Worm (Caenorhabditis elegans): ENCODE data around the gene F20G2.6.
A peak's percentile ranks its signal among the peaks of the same experiment; 100 is the strongest.

The F20G2.6 gene

ce11 chrV:13771209-13771608 is 8.3 kb downstream of the F20G2.6 start, which contains the start of gene F20G2.5:
Gene F20G2.5, plus strand, starts transcription at chrV:13771509.
- TF ChIP-seq cnd-1 (tag; optimal IDR thresholded peaks at IDR 0.05) (no peak), tbx-8 (GFP tag; optimal IDR thresholded peaks at IDR 0.05) (no peak), nhr-2 (tag; optimal IDR thresholded peaks at IDR 0.05) (no peak), ztf-11 (tag; optimal IDR thresholded peaks at IDR 0.05) (no peak), pha-4 (tag; optimal IDR thresholded peaks at IDR 0.05) (no peak), ceh-39 (tag; optimal IDR thresholded peaks at IDR 0.05) (no peak), sem-2 (GFP tag; optimal IDR thresholded peaks at IDR 0.05) (no peak), hlh-1 (tag; optimal IDR thresholded peaks at IDR 0.05) (no peak), unc-120 (tag; optimal IDR thresholded peaks at IDR 0.05; ENCODE audit: poor library complexity, severe bottlenecking) (no peak), zip-8 (tag; optimal IDR thresholded peaks at IDR 0.05) (no peak), ces-1 (GFP tag; optimal IDR thresholded peaks at IDR 0.05) (no peak)

DNA sequence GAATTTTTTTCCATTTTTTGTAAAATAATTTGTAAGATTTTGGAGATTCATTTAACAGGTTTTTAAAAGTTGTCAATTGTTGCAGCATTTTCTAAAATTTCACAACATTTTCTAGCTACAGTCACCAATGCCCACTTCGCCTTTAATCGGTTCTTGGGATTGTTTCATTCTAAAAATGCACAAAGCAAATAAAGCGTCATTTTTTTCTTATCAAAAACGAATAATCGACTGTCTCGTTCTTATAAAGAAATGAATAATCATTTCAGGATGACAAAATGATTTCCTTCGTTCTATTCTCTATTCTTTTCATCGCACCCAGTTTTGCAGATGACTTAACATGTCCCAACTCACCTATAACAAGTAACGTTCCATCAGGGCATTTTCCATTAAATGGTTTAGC is 12.7 kb downstream of the F20G2.6 start, which contains the start of gene F53C11.1:
Gene F53C11.1, plus strand, starts transcription at position 268 of the 400 bp plus-strand sequence.
- TF ChIP-seq sem-2 (GFP tag; optimal IDR thresholded peaks at IDR 0.05) (no peak), M03D4.4 (tag; optimal IDR thresholded peaks at IDR 0.05) (no peak), lsy-2 (tag; optimal IDR thresholded peaks at IDR 0.05) (no peak), elt-1 (tag; optimal IDR thresholded peaks at IDR 0.05; ENCODE audit: borderline replicate concordance, insufficient read depth) (no peak), nhr-28 (tag; optimal IDR thresholded peaks at IDR 0.05) (no peak), cnd-1 (tag; optimal IDR thresholded peaks at IDR 0.05) (no peak), zip-8 (tag; optimal IDR thresholded peaks at IDR 0.05) (no peak), mep-1 (tag; optimal IDR thresholded peaks at IDR 0.05) (no peak), sptf-1 (tag; optimal IDR thresholded peaks at IDR 0.05) (no peak), nhr-237 (tag; optimal IDR thresholded peaks at IDR 0.05) (no peak), pha-4 (tag; optimal IDR thresholded peaks at IDR 0.05) (no peak), ham-2 (GFP tag; optimal IDR thresholded peaks at IDR 0.05) (no peak), bed-3 (GFP tag; optimal IDR thresholded peaks at IDR 0.05) (no peak), tbx-8 (GFP tag; optimal IDR thresholded peaks at IDR 0.05) (no peak), drap-1 (GFP tag; optimal IDR thresholded peaks at IDR 0.05) (no peak), unc-120 (tag; optimal IDR thresholded peaks at IDR 0.05; ENCODE audit: poor library complexity, severe bottlenecking) (no peak), ztf-11 (tag; optimal IDR thresholded peaks at IDR 0.05) (no peak), nhr-76 (tag; optimal IDR thresholded peaks at IDR 0.05) (no peak), lin-32 (GFP tag; optimal IDR thresholded peaks at IDR 0.05) (no peak), ces-1 (GFP tag; optimal IDR thresholded peaks at IDR 0.05) (no peak)

ce11 chrV:13777857-13778256 is 15.0 kb downstream of the F20G2.6 start, which contains the start of gene F53C11.9:
Gene F53C11.9, plus strand, starts transcription at chrV:13778015.
- no peak for TF ChIP-seq ham-2 (GFP tag; optimal IDR thresholded peaks at IDR 0.05)
- no peak for TF ChIP-seq lin-13 (tag; optimal IDR thresholded peaks at IDR 0.05)
- TF ChIP-seq unc-62 (GFP tag; optimal IDR thresholded peaks at IDR 0.05) = peak; percentile 34
- no peak for TF ChIP-seq mep-1 (tag; optimal IDR thresholded peaks at IDR 0.05)

ce11 chrV:13780902-13781301 is 18.0 kb downstream of the F20G2.6 start:
- TF ChIP-seq ztf-11 (tag; optimal IDR thresholded peaks at IDR 0.05) = no peak
- TF ChIP-seq flh-1 (GFP tag; optimal IDR thresholded peaks at IDR 0.05) = no peak
- TF ChIP-seq ceh-83 (GFP tag; optimal IDR thresholded peaks at IDR 0.05) = no peak
- TF ChIP-seq ces-1 (GFP tag; optimal IDR thresholded peaks at IDR 0.05) = no peak
- TF ChIP-seq tbx-8 (GFP tag; optimal IDR thresholded peaks at IDR 0.05) = no peak
- TF ChIP-seq hlh-1 (tag; optimal IDR thresholded peaks at IDR 0.05) = no peak
- no peak for TF ChIP-seq unc-120 (tag; optimal IDR thresholded peaks at IDR 0.05; ENCODE audit: poor library complexity, severe bottlenecking)
- TF ChIP-seq blmp-1 (tag; optimal IDR thresholded peaks at IDR 0.05) = no peak
- no peak for TF ChIP-seq ceh-39 (tag; optimal IDR thresholded peaks at IDR 0.05)
- TF ChIP-seq nhr-12 (tag; optimal IDR thresholded peaks at IDR 0.05) = no peak
- no peak for TF ChIP-seq mab-5 (tag; optimal IDR thresholded peaks at IDR 0.05)
- TF ChIP-seq elt-1 (tag; optimal IDR thresholded peaks at IDR 0.05; ENCODE audit: borderline replicate concordance, insufficient read depth) = no peak
- no peak for TF ChIP-seq unc-62 (GFP tag; optimal IDR thresholded peaks at IDR 0.05)
- TF ChIP-seq zip-8 (tag; optimal IDR thresholded peaks at IDR 0.05) = no peak
- TF ChIP-seq sem-2 (GFP tag; optimal IDR thresholded peaks at IDR 0.05) = no peak
- TF ChIP-seq lsy-2 (tag; optimal IDR thresholded peaks at IDR 0.05) = no peak
- TF ChIP-seq ceh-43 (GFP tag; optimal IDR thresholded peaks at IDR 0.05) = no peak
- TF ChIP-seq elt-3 (tag; optimal IDR thresholded peaks at IDR 0.05) = no peak
- TF ChIP-seq nhr-76 (tag; optimal IDR thresholded peaks at IDR 0.05) = no peak

Data from whole organism, mixed stage, embryonic.